Fruit fly (Drosophila melanogaster) Kc167 (cell line): ENCODE results near the gene CG5181.

ENCODE experiments used
- Myc ChIP-seq: fragments of >200 bp; optimal IDR thresholded peaks from 2 replicates; lab custom pipeline; 2017; ENCODE audit warnings: missing external identifiers
- Sin3A ChIP-seq: fragments of >200 bp; optimal IDR thresholded peaks from 2 replicates; lab custom pipeline; 2018; ENCODE audit warnings: missing external identifiers
- h ChIP-seq: fragments of >200 bp; optimal IDR thresholded peaks from 3 replicates; lab custom pipeline; 2018; ENCODE audit warnings: missing external identifiers
- insv ChIP-seq: fragments of >200 bp; optimal IDR thresholded peaks from 3 replicates; lab custom pipeline; 2018; ENCODE audit warnings: missing external identifiers
- psq ChIP-seq: fragments of >200 bp; optimal IDR thresholded peaks from 2 replicates; lab custom pipeline; 2017; ENCODE audit warnings: missing external identifiers
- ttk ChIP-seq: sonication (Bioruptor generic); optimal IDR thresholded peaks from 2 replicates; lab custom pipeline; 2017; ENCODE audit warnings: missing external identifiers

Gene CG5181

DNA sequence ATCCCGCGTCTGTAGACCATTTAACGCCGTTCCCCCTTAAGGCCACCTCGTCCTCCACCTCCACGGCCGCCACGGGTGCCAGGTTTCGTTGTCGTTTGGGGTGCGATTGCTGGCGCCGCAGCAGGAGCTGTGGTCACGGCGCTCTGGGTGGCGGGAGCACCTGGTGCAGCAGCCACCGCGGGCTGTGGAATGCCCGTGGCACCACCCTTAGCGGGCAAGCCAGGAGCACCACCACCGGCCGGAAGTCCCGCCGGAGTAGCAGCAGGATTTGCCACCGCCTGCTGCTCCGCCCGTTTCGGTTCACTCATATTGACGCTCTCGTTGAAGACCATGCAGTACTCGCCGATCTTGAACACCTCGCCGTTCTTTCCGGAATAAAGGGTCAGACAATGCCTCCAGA, 602 bp downstream of the CG5181 start:
- TF ChIP-seq Myc (lab: Kevin White, UChicago), result no peak

DNA sequence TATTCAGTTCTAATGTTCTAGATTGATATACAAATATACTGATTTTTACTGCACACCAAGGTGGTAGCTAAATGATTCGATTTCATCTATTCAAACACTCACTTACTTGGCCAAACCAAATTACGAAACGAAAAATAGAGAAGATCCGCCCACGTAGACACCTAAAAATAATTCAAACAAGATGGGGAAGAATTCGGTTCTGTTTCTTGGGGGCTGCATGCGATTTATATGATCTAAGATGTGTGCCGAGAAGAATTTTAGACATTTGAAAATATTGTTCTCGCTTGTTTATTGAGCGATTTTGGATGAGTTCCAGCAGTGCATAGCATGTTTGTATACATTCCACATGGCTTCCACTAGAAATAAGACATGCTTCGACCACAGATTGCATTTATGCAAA, 2.0 kb downstream of the CG5181 start:
- TF ChIP-seq Myc (lab: Kevin White, UChicago), result no peak
- no peak for TF ChIP-seq Sin3A (lab: Kevin White, UChicago)
- TF ChIP-seq ttk, result no peak
- no peak for TF ChIP-seq psq (lab: Kevin White, UChicago)
- no peak for TF ChIP-seq insv (lab: Kevin White, UChicago)
- no peak for TF ChIP-seq h (lab: Kevin White, UChicago)

DNA sequence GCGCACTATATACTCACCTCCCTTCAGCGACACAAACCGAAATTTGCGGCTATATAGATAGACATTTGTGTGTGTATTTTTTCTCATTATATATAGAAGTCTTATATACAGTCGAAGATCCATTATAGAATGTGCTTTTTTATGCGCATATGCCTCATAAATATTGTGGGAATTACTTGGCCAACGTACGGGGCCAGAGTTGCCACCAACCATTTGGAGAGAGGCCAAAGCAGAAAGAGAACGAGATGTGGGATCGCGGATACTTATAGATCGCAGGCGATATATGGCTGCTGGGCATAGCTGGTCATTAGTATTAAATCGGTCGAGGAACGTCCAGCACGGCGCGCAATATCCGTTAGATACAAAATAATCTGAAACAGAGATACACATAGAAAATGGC, 4.7 kb downstream of the CG5181 start, which contains the start of gene CG5177:
CG5177 (plus strand) TSS at position 305 of the 400 bp plus-strand sequence.
- no peak for TF ChIP-seq h (lab: Kevin White, UChicago)
- no peak for TF ChIP-seq insv (lab: Kevin White, UChicago)
- TF ChIP-seq Sin3A (lab: Kevin White, UChicago), result no peak
- TF ChIP-seq Myc (lab: Kevin White, UChicago), result no peak
- TF ChIP-seq ttk, result no peak
- TF ChIP-seq psq (lab: Kevin White, UChicago), result no peak

DNA sequence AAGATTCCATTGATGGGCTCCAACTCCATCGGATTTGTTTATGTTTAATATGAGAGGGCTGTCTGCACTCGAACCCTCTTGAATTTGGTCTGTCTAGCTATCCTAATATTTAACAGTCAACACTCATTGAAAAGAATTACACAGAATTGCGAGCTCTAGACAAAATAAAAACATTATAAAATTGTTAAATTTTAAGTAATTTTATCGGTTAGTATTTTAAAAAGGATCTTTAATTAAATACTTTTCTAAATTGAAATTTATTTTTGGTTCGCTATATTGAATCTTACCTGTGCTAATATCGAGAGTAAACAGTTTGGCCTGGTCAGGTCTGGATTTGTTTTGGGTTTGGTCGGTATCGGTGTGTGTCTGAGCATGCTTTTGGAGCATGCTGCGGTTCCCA, 8.0 kb downstream of the CG5181 start:
- TF ChIP-seq insv (lab: Kevin White, UChicago), result no peak
- no peak for TF ChIP-seq Sin3A (lab: Kevin White, UChicago)
- no peak for TF ChIP-seq h (lab: Kevin White, UChicago)
- TF ChIP-seq Myc (lab: Kevin White, UChicago), result no peak
- TF ChIP-seq ttk, result no peak
- no peak for TF ChIP-seq psq (lab: Kevin White, UChicago)

DNA sequence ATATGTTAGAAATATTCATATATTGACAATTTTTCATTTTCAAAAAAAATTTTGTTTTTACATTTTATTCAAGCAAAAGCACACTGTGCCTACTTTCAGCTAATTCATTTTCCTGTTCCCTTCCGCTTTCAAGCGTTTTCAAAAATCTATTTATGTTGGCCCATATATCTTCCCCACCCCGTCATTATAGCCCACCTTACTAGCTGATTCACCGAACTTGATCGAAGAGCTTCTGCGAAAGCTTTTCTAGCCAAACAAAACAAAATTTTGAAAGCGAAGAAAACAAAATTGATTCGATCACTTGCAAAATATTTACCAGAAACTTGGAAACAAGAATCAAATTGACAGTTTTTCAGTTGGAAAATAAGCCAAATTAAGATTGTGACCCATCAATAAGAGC, 8.6 kb downstream of the CG5181 start, which contains the start of gene CG5171:
CG5171 (plus strand) TSS at position 311 of the 400 bp plus-strand sequence.
- TF ChIP-seq insv (lab: Kevin White, UChicago) (no peak), ttk (no peak), h (lab: Kevin White, UChicago) (no peak), psq (lab: Kevin White, UChicago) (no peak), Sin3A (lab: Kevin White, UChicago) (no peak), Myc (lab: Kevin White, UChicago) (no peak)

DNA sequence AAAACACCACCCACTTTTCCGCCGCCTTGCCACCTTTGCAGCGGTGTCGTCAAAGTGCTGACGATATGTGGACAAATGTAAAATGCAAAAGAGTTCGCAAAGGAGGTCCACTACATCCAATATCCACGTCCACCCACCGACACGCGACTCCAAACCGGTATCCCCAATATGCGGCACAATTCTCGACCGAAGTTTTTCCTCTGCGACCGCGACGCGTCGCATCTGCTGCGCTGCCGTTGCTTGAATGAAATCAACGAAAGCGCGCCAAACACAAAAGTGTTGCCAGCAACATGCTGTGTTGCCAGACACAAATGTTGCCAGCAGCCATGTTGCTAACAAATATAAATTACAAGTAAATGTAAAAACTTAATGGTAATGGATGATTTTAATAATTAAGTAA, 11.1 kb downstream of the CG5181 start, which contains the start of gene CG5160:
CG5160 (minus strand) TSS at position 223 of the 400 bp plus-strand sequence.
- no peak for TF ChIP-seq ttk
- TF ChIP-seq h (lab: Kevin White, UChicago), result no peak
- no peak for TF ChIP-seq insv (lab: Kevin White, UChicago)
- no peak for TF ChIP-seq psq (lab: Kevin White, UChicago)
- no peak for TF ChIP-seq Myc (lab: Kevin White, UChicago)
- TF ChIP-seq Sin3A (lab: Kevin White, UChicago), result no peak

DNA sequence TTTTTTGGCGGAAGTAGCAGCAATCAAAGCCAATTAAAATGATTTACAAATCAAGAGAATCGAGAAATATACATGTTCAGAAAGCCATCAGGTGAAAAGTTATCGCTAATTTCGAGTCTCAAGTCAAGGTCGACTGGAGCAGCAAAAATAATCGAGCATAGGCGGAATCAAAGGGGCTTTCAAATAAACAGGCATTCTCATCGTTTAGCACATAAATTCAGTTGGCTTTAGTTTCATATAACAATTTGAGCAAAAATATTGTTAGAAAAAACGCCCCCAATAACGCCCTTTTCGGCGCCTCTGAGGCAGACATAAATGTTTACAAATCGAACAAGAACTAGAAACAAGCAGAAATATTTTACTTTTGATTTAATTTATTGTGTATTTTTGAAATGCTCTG, 11.9 kb downstream of the CG5181 start:
- TF ChIP-seq Myc (lab: Kevin White, UChicago), result no peak
- no peak for TF ChIP-seq psq (lab: Kevin White, UChicago)
- no peak for TF ChIP-seq insv (lab: Kevin White, UChicago)
- no peak for TF ChIP-seq ttk
- no peak for TF ChIP-seq h (lab: Kevin White, UChicago)

DNA sequence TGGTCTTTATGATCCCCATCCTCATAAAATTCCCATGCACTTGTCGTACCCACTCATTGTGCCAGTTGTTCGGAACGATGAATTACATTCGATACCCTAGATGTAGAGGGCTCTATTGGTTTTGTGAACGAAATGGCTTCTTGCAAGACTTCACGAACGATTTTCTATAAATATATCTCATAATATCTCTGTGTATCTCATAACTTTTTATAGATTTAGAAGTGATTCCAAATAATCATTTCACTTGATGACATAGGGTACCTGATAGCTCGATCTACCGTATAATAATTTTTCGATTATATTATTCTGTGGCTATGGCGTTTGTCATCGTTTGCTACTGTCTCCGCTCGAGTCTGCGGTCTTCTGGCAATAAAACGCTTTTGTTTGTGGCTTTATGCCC, 12.6 kb downstream of the CG5181 start:
- TF ChIP-seq h (lab: Kevin White, UChicago) (no peak), Sin3A (lab: Kevin White, UChicago) (no peak), insv (lab: Kevin White, UChicago) (no peak), Myc (lab: Kevin White, UChicago) (no peak), ttk (no peak), psq (lab: Kevin White, UChicago) (no peak)

DNA sequence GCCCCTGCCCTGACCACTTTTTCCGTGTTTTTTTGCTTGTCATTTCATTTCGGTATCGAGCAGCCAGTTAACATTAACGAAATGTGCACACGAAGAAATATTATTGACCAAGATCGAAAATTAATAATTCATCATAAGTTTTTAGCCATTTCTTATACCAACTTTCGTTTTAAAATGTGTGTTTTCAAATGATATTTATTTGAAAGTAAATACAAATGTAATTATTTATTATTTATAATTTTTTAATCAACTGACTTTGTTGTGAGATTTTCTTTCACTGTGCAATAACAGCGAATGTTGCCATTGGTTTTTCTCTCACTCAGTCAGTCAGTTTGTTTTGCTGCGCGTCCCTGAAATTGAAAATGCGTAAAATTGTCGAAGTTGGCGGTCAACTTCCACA, 13.8 kb downstream of the CG5181 start:
- TF ChIP-seq Myc (lab: Kevin White, UChicago), result no peak
- TF ChIP-seq psq (lab: Kevin White, UChicago), result no peak
- TF ChIP-seq h (lab: Kevin White, UChicago), result no peak
- TF ChIP-seq Sin3A (lab: Kevin White, UChicago), result no peak
- no peak for TF ChIP-seq insv (lab: Kevin White, UChicago)
- no peak for TF ChIP-seq ttk

DNA sequence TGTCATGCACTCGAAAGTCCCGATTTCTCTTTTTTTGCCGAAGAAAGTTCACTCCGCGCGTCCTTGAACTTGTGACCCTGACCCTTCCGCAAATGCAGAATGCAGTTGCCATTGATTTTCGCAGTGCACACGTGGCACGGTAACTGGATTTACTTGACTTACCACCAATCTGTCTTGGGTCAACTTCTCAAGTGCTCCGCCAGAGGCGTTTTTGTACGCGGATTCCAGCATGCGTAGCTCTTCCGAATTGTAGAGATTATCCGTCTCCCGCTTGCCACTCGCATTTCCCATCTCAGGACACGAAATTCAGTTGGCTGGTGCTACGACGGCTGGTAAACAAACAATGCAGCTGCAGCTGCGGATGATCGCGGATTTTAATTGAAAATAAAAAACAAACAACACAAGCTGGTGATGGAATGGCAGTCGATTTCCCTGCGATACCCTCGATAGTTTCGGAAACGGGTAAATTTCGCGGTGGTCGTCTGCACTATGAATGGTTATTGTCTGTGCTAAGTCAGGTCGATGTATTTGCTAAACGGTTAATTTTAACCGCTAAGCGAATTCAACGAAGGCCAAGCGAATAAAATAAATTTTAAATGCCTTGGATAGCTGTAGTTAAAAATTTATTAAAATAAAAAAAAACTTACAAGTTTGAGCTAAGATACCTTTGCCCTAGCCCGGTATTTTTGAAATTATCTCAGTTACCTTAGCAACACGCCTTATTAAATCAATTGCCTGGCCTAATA, 21.6 kb downstream of the CG5181 start, which contains the start of the genes CG5149 and gudu:
CG5149 (minus strand) TSS at position 441 of the 746 bp plus-strand sequence.
gudu (plus strand) TSS at position 696 of the 746 bp plus-strand sequence.
- TF ChIP-seq psq (lab: Kevin White, UChicago), result no peak
- TF ChIP-seq Sin3A (lab: Kevin White, UChicago), result no peak
- TF ChIP-seq insv (lab: Kevin White, UChicago), result no peak
- no peak for TF ChIP-seq Myc (lab: Kevin White, UChicago)

DNA sequence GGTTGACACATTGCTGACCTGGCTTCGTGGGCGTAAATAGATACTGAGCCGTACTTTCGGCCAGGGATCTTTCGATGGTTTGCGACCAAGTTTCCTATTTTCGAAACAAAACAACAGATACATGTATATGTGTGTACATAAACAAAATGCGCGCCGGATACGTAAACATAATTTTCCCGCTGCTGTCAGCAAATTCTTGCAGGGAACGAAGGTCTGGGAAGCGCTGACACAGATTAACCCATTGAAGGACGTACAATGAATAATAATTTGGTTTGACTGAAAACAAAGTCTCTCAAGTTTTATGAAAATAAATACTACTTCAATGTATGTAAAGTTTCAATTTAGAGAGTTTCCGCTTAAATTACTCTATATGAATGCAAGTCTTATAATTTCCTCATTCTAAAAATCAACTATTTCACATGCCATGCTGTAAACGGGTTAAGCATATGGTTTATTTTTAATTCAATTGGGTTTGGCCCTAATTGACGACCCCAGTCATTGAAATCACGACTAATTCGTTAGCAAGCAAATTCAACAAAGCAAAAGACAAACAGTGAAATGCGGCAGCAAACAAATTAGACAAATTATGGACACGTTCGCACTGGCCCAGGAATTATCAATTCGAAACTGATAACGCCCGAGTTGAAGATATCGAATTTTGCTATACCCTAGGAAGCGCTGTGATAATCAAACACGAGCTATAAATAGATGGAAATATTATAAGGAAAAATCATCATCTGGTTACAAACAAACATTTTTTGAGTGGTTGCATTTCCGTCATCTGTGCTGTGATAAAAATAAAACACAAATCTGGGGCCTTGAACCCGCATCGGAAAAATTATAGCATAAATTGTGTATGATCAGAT, 22.8 kb downstream of the CG5181 start:
- TF ChIP-seq psq (lab: Kevin White, UChicago) (no peak), Myc (lab: Kevin White, UChicago) (no peak), insv (lab: Kevin White, UChicago) (no peak), Sin3A (lab: Kevin White, UChicago) (no peak), h (lab: Kevin White, UChicago) (no peak), ttk (no peak)
